Worm (Caenorhabditis elegans): ENCODE results near the gene nhr-197.
"Not testable (repeated sequence)": the region's sequence is repeated elsewhere in the genome, so short reads cannot be mapped to it uniquely, and the experiment has no call there.

DNA sequence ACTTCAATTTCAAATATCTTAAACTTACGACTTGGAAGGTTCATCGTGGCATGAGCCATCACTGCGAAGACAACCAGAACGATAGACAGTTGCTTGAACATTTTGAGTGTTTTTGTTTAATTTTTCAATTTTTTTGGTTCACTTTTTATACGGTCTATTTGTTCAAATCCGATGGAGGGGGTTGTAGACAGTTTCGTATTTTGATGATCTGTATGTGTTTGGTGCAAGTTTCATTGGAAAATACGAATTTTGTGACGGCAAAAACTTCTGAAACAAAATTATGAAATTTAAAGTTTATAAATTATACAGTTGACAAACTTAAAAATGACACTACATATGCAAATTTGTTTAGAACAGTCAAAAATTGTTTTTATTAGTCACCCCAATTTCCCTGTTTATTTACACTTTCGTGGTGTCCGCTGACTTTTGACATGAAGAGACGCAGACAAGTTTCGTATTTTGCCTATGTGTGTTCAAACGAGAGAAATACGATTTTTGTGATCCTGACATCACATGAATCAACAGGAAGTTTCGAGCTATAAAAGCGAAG, 40.1 kb upstream of the nhr-197 start, which contains the start of the genes C55A1.7 and C55A1.6:
- not testable (repeated sequence) for TF ChIP-seq ztf-23 (GFP tag; IDR thresholded peaks at IDR 0.05); flt-1 (GFP tag; IDR thresholded peaks at IDR 0.05); ref-1 (GFP tag; conservative IDR thresholded peaks at IDR 0.05); T22C8.4 (GFP tag; IDR thresholded peaks at IDR 0.05); tab-1 (GFP tag; IDR thresholded peaks at IDR 0.05); cog-1 (tag; optimal IDR thresholded peaks at IDR 0.05); med-1 (GFP tag; optimal IDR thresholded peaks at IDR 0.05; ENCODE audit: insufficient read depth); klf-2 (GFP tag; conservative IDR thresholded peaks at IDR 0.05); ztf-29 (GFP tag; IDR thresholded peaks at IDR 0.05)

Measured in whole organism, midembryonic.